Worm (Caenorhabditis elegans) whole organism, L3 larva: ENCODE data around the gene F38B6.7.
A peak's percentile ranks its signal among the peaks of the same experiment; 100 is the strongest.

Source experiments
- R02D3.7 ChIP-seq: fragments of 150-350 bp; optimal IDR thresholded peaks from 2 replicates; lab custom pipeline; 2014; ENCODE audit warnings: missing biosample characterization, missing genetic modification characterization
- ZK546.5 ChIP-seq: sonication (generic microtip); optimal IDR thresholded peaks from 2 replicates; lab custom pipeline; 2017; ENCODE audit warnings: missing biosample characterization, missing genetic modification characterization
- aly-2 ChIP-seq: fragments of 150-350 bp; optimal IDR thresholded peaks from 2 replicates; lab custom pipeline; 2014; ENCODE audit warnings: missing biosample characterization, missing genetic modification characterization
- ama-1 ChIP-seq: fragments of 150-350 bp; optimal IDR thresholded peaks from 2 replicates; lab custom pipeline; 2018
- ceh-16 ChIP-seq: sonication (generic microtip); optimal IDR thresholded peaks from 2 replicates; lab custom pipeline; 2017; ENCODE audit warnings: missing biosample characterization, missing genetic modification characterization
- ceh-82 ChIP-seq: fragments of 150-350 bp; optimal IDR thresholded peaks from 2 replicates; lab custom pipeline; 2014; ENCODE audit warnings: missing biosample characterization, missing genetic modification characterization
- ceh-9 ChIP-seq: sonication (generic microtip); optimal IDR thresholded peaks from 2 replicates; lab custom pipeline; 2018; ENCODE audit warnings: missing biosample characterization, missing genetic modification characterization
- daf-12 ChIP-seq: fragments of 150-350 bp; optimal IDR thresholded peaks from 2 replicates; lab custom pipeline; 2014; ENCODE audit warnings: missing biosample characterization, missing genetic modification reagents, missing genetic modification characterization
- elt-1 ChIP-seq: fragments of 150-350 bp; optimal IDR thresholded peaks from 2 replicates; lab custom pipeline; 2014; ENCODE audit warnings: missing biosample characterization, missing genetic modification characterization
- elt-2 ChIP-seq: sonication (generic microtip); optimal IDR thresholded peaks from 2 replicates; lab custom pipeline; 2016; ENCODE audit warnings: missing genetic modification reagents, mild to moderate bottlenecking, missing genetic modification characterization, missing compliant biosample characterization
- elt-3 ChIP-seq, 3 experiments: fragments of 150-350 bp in 1 of 3; sonication (generic microtip) in 2 of 3; optimal IDR thresholded peaks; 2 replicates in 2 of 3; 4 replicates in 1 of 3; lab custom pipeline; 2014 to 2017; ENCODE audit warnings: missing biosample characterization in 3 of 3, missing genetic modification characterization in 3 of 3
- eor-1 ChIP-seq, 2 experiments: fragments of 150-350 bp; optimal IDR thresholded peaks; 2 replicates each; lab custom pipeline; 2014 to 2018; ENCODE audit warnings: missing biosample characterization in 2 of 2, missing genetic modification characterization in 2 of 2
- fkh-10 ChIP-seq: sonication (generic microtip); optimal IDR thresholded peaks from 2 replicates; lab custom pipeline; 2017; ENCODE audit warnings: missing biosample characterization, missing genetic modification reagents, missing genetic modification characterization
- fkh-2 ChIP-seq: fragments of 150-350 bp; optimal IDR thresholded peaks from 2 replicates; lab custom pipeline; 2014; ENCODE audit warnings: missing biosample characterization, missing genetic modification reagents, missing genetic modification characterization
- fos-1 ChIP-seq: fragments of 150-350 bp; optimal IDR thresholded peaks from 2 replicates; lab custom pipeline; 2014; ENCODE audit warnings: missing biosample characterization, missing genetic modification characterization
- hmg-11 ChIP-seq: sonication (generic microtip); optimal IDR thresholded peaks from 2 replicates; lab custom pipeline; 2016; ENCODE audit warnings: missing genetic modification characterization, missing compliant biosample characterization
- jun-1 ChIP-seq: fragments of 150-350 bp; optimal IDR thresholded peaks from 2 replicates; lab custom pipeline; 2014; ENCODE audit warnings: missing biosample characterization, missing genetic modification reagents, missing genetic modification characterization
- lin-15B ChIP-seq: fragments of 150-350 bp; optimal IDR thresholded peaks from 2 replicates; lab custom pipeline; 2014; ENCODE audit warnings: missing biosample characterization, missing genetic modification characterization
- lin-39 ChIP-seq: fragments of 150-350 bp; optimal IDR thresholded peaks from 2 replicates; lab custom pipeline; 2018; ENCODE audit warnings: missing biosample characterization, missing genetic modification reagents, missing genetic modification characterization
- mdl-1 ChIP-seq: fragments of 150-350 bp; optimal IDR thresholded peaks from 2 replicates; lab custom pipeline; 2014; ENCODE audit warnings: missing biosample characterization, missing genetic modification characterization
- nfya-1 ChIP-seq: sonication (generic microtip); optimal IDR thresholded peaks from 2 replicates; lab custom pipeline; 2017; ENCODE audit warnings: missing genetic modification characterization, mild to moderate bottlenecking, missing compliant biosample characterization, antibody characterized with exemption, moderate library complexity; ENCODE audit not compliant: insufficient read depth
- nhr-11 ChIP-seq: fragments of 150-350 bp; optimal IDR thresholded peaks from 2 replicates; lab custom pipeline; 2014; ENCODE audit warnings: missing biosample characterization, missing genetic modification characterization
- nhr-23 ChIP-seq: fragments of 150-350 bp; optimal IDR thresholded peaks from 2 replicates; lab custom pipeline; 2014; ENCODE audit warnings: missing biosample characterization, missing genetic modification reagents, missing genetic modification characterization
- nhr-237 ChIP-seq: fragments of 150-350 bp; optimal IDR thresholded peaks from 2 replicates; lab custom pipeline; 2014; ENCODE audit warnings: missing biosample characterization, missing genetic modification characterization
- nhr-25 ChIP-seq: sonication (generic microtip); optimal IDR thresholded peaks from 2 replicates; lab custom pipeline; 2017; ENCODE audit warnings: missing biosample characterization, missing genetic modification characterization
- nhr-28 ChIP-seq: fragments of 150-350 bp; optimal IDR thresholded peaks from 2 replicates; lab custom pipeline; 2014; ENCODE audit warnings: missing biosample characterization, missing genetic modification characterization
- nhr-43 ChIP-seq: sonication (generic microtip); optimal IDR thresholded peaks from 2 replicates; lab custom pipeline; 2016; ENCODE audit warnings: mild to moderate bottlenecking, missing genetic modification characterization, missing compliant biosample characterization; ENCODE audit not compliant: poor library complexity, severe bottlenecking
- nhr-67 ChIP-seq: fragments of 150-350 bp; optimal IDR thresholded peaks from 2 replicates; lab custom pipeline; 2014; ENCODE audit warnings: missing biosample characterization, missing genetic modification characterization
- pha-4 ChIP-seq: fragments of 150-350 bp; optimal IDR thresholded peaks from 2 replicates; lab custom pipeline; 2014; ENCODE audit warnings: missing biosample characterization, missing genetic modification reagents, missing genetic modification characterization
- pqm-1 ChIP-seq: fragments of 150-350 bp; optimal IDR thresholded peaks from 2 replicates; lab custom pipeline; 2017; ENCODE audit warnings: missing biosample characterization, missing genetic modification characterization, inconsistent platforms
- skn-1 ChIP-seq: fragments of 150-350 bp; optimal IDR thresholded peaks from 2 replicates; lab custom pipeline; 2014; ENCODE audit warnings: missing biosample characterization, missing genetic modification characterization
- snpc-4 ChIP-seq: fragments of 150-350 bp; optimal IDR thresholded peaks from 2 replicates; lab custom pipeline; 2014; ENCODE audit warnings: missing biosample characterization, missing genetic modification characterization
- tbx-2 ChIP-seq: sonication (generic microtip); optimal IDR thresholded peaks from 2 replicates; lab custom pipeline; 2016; ENCODE audit warnings: mild to moderate bottlenecking, missing genetic modification characterization, missing compliant biosample characterization
- unc-62 ChIP-seq: fragments of 150-350 bp; sonication (generic microtip); optimal IDR thresholded peaks from 4 replicates; lab custom pipeline; 2014; ENCODE audit warnings: missing biosample characterization, missing genetic modification reagents, missing genetic modification characterization
- zag-1 ChIP-seq: fragments of 150-350 bp; optimal IDR thresholded peaks from 2 replicates; lab custom pipeline; 2014; ENCODE audit warnings: missing biosample characterization, missing genetic modification characterization
- ztf-11 ChIP-seq: fragments of 150-350 bp; optimal IDR thresholded peaks from 2 replicates; lab custom pipeline; 2014; ENCODE audit warnings: missing biosample characterization, missing genetic modification characterization
- ztf-4 ChIP-seq: fragments of 150-350 bp; optimal IDR thresholded peaks from 2 replicates; lab custom pipeline; 2014; ENCODE audit warnings: missing biosample characterization, missing genetic modification characterization

Gene F38B6.7

ce11 chrX:6698267-6698666 is at the start of gene F38B6.7, which contains the start of gene F38B6.2:
TSS of gene F38B6.7 (minus strand) at chrX:6698367.
TSS of gene F38B6.2 (plus strand) at chrX:6698533.
- TF ChIP-seq R02D3.7 (tag; lab: Kevin White, UChicago) (no peak), nhr-11 (tag; lab: Kevin White, UChicago) (no peak), skn-1 (tag; lab: Kevin White, UChicago) (no peak), nhr-25 (tag; lab: Kevin White, UChicago) (no peak), elt-1 (tag; lab: Kevin White, UChicago) (no peak), ztf-4 (tag; lab: Kevin White, UChicago) (no peak), ama-1 (lab: Kevin White, UChicago) (no peak), nhr-28 (tag; lab: Kevin White, UChicago) (no peak), eor-1 (tag; optimal IDR thresholded peaks at IDR 0.05; lab: Kevin White, UChicago) (no peak), lin-15B (no peak), aly-2 (tag; lab: Kevin White, UChicago) (no peak), ceh-16 (no peak), snpc-4 (tag; lab: Kevin White, UChicago) (no peak), nhr-237 (no peak), hmg-11 (tag; lab: Kevin White, UChicago) (no peak), lin-39 (tag; lab: Kevin White, UChicago) (no peak), ceh-9 (tag; lab: Kevin White, UChicago) (no peak), pqm-1 (tag; lab: Kevin White, UChicago) (no peak)

- TF ChIP-seq fos-1 (tag; lab: Kevin White, UChicago) (peak; percentile 80), mdl-1 (tag; lab: Kevin White, UChicago) (peak; percentile 83), elt-2 (peak; percentile 78), pha-4 (tag; lab: Kevin White, UChicago) (peak; percentile 96), ZK546.5 (tag; lab: Kevin White, UChicago) (no peak), elt-3 (tag; optimal IDR thresholded peaks at IDR 0.05; lab: Kevin White, UChicago) (peak in 1 of 3 experiments; percentile 14), pqm-1 (tag; lab: Kevin White, UChicago) (peak; percentile 95), nhr-25 (tag; lab: Kevin White, UChicago) (peak; percentile 34), jun-1 (tag; lab: Kevin White, UChicago) (peak; percentile 86), nhr-23 (peak; percentile 68), fkh-10 (no peak), nhr-11 (tag; lab: Kevin White, UChicago) (no peak), skn-1 (tag; lab: Kevin White, UChicago) (peak; percentile 21), nhr-43 (tag; lab: Kevin White, UChicago) (peak; percentile 35), nfya-1 (peak; percentile 30), lin-15B (no peak)
These were observed 49.8 kb upstream of the F38B6.7 start for ce11 chrX:6747906-6748356.

ce11 chrX:6746849-6747248 is 48.7 kb upstream of the F38B6.7 start:
- TF ChIP-seq ztf-11 (tag; lab: Kevin White, UChicago) = no peak
- no peak for TF ChIP-seq elt-1 (tag; lab: Kevin White, UChicago)
- TF ChIP-seq tbx-2 (tag; lab: Kevin White, UChicago) = no peak
- TF ChIP-seq ama-1 (lab: Kevin White, UChicago) = peak; percentile 47
- TF ChIP-seq nhr-67 (tag; lab: Kevin White, UChicago) = no peak
- no peak for TF ChIP-seq ZK546.5 (tag; lab: Kevin White, UChicago)
- TF ChIP-seq ceh-82 (tag; lab: Kevin White, UChicago) = no peak
- TF ChIP-seq ceh-9 (tag; lab: Kevin White, UChicago) = no peak
- no peak for TF ChIP-seq fos-1 (tag; lab: Kevin White, UChicago)
- TF ChIP-seq R02D3.7 (tag; lab: Kevin White, UChicago) = no peak
- TF ChIP-seq hmg-11 (tag; lab: Kevin White, UChicago) = no peak
- peak; percentile 51 for TF ChIP-seq pha-4 (tag; lab: Kevin White, UChicago)
- TF ChIP-seq aly-2 (tag; lab: Kevin White, UChicago) = no peak
- TF ChIP-seq lin-15B = no peak
- no peak for TF ChIP-seq eor-1 (tag; optimal IDR thresholded peaks at IDR 0.05; lab: Kevin White, UChicago)
- no peak for TF ChIP-seq fkh-10
- TF ChIP-seq unc-62 (GFP tag; lab: Kevin White, UChicago) = no peak
- no peak for TF ChIP-seq daf-12 (tag; lab: Kevin White, UChicago)
- TF ChIP-seq mdl-1 (tag; lab: Kevin White, UChicago) = peak; percentile 75
- no peak for TF ChIP-seq fkh-2
- peak; percentile 7 for TF ChIP-seq nhr-43 (tag; lab: Kevin White, UChicago)
- no peak for TF ChIP-seq nhr-25 (tag; lab: Kevin White, UChicago)
- TF ChIP-seq snpc-4 (tag; lab: Kevin White, UChicago) = no peak
- no peak for TF ChIP-seq zag-1 (tag; lab: Kevin White, UChicago)
